Worm (Caenorhabditis elegans): ENCODE measurements around the gene C37C3.9.

C37C3.9 gene

DNA sequence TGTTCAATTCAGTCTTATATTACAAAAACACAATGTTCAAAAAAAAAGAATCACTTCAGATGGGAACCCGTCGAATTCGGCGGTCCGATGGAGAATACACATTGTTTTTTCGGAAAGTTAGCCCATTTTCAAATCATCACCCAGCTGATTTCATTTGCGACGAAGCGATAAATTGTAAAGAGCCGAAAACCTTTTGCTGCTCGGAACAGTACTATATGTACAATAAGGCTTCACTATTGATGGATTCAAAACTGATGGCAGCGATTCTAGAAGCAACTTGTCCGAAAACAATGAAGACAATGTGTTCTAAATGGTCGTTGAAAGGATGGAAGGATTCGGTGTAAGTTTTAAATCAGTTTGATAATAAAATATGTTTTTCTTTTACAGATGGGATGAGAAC, 3.4 kb upstream of the C37C3.9 start, which contains the start of gene C37C3.1 (continued):
- no peak for TF ChIP-seq lin-29 (GFP tag; IDR thresholded peaks at IDR 0.05)

DNA sequence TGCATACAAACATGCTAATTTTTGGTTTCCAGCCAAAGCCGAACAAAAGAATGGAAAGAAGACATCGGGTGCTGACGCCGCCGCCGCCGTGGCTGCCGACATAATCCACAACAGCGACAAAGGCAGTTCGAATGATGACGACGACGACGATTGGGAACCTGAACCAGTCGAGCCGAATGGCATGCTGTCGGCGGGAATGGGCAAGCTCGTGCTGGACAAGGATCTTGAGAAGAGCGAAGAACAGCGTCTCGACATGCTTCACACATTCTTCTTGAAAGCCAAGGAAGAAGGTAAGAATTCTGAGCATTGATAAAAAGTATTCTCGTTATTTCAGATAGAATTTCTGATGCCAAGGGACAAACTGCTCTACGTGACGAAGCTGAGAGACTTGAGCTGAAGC, 2.1 kb upstream of the C37C3.9 start:
- TF ChIP-seq dmd-9 (GFP tag; IDR thresholded peaks at IDR 0.05) (no peak), set-16 (GFP tag; IDR thresholded peaks at IDR 0.05) (peak; percentile 38; the same call in 1 of the 2 replicates)

DNA sequence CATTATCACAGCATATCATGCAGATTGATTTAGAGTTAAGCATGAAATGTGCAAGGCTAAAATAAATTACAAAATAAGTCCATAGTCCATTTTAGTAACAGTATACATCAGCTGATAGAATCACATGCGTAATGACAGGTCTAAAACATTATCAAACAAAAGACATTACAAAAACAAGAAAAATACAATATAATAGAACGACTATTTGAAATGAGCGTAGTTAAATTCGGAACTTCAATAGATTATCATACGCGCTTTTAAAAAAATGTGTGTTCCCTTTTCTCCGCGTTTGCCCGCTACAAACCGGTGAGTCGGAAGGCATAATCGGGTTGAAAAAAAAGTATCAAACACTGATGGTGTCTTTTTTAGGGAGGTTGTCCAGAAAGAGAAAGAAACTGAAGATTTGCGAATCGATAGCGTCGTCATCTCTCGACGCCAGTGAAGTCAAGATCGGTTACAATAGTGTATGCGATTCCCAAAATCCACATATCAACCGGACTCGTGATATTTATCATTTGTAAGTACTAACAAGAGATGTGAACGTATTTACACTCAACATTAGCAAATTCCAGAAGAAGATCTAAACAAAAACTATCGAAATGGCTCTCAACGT, 988 bp upstream of the C37C3.9 start, which contains the start of gene C37C3.2:
TSS of gene C37C3.2 (plus strand) at position 563 of the 613 bp plus-strand sequence.
- TF ChIP-seq jun-1 (tag; optimal IDR thresholded peaks at IDR 0.05) = no peak
- peak; percentile 61 for TF ChIP-seq aha-1 (tag)
- TF ChIP-seq arid-1 (GFP tag; conservative IDR thresholded peaks at IDR 0.05) = 0 out of 2 replicates have a peak, but pooled peaks have one; percentile 15
- no peak for TF ChIP-seq zip-11 (GFP tag; IDR thresholded peaks at IDR 0.05)
- TF ChIP-seq daf-16 (GFP tag; optimal IDR thresholded peaks at IDR 0.05) = no peak
- peak; percentile 8 for TF ChIP-seq daf-16 (tag; optimal IDR thresholded peaks at IDR 0.05)
- TF ChIP-seq hlh-30 (tag; optimal IDR thresholded peaks at IDR 0.05; ENCODE audit: insufficient read depth) = peak; percentile 8
- TF ChIP-seq F44E2.7 (GFP tag; IDR thresholded peaks at IDR 0.05) = 0 out of 2 replicates have a peak, but pooled peaks have one; percentile 54
- TF ChIP-seq T20F7.1 (GFP tag; optimal IDR thresholded peaks at IDR 0.05) = peak; percentile 34
- peak; percentile 3; the same call in 1 of the 2 replicates for TF ChIP-seq lin-38 (GFP tag; IDR thresholded peaks at IDR 0.05)
- peak; percentile 2 for TF ChIP-seq spr-1 (tag; optimal IDR thresholded peaks at IDR 0.05)
- TF ChIP-seq duxl-1 (tag; optimal IDR thresholded peaks at IDR 0.05; ENCODE audit: poor library complexity) = peak; percentile 19
- peak; percentile 51 for TF ChIP-seq nhr-77 (tag; optimal IDR thresholded peaks at IDR 0.05)
- TF ChIP-seq madf-5 (GFP tag; IDR thresholded peaks at IDR 0.05) = no peak

DNA sequence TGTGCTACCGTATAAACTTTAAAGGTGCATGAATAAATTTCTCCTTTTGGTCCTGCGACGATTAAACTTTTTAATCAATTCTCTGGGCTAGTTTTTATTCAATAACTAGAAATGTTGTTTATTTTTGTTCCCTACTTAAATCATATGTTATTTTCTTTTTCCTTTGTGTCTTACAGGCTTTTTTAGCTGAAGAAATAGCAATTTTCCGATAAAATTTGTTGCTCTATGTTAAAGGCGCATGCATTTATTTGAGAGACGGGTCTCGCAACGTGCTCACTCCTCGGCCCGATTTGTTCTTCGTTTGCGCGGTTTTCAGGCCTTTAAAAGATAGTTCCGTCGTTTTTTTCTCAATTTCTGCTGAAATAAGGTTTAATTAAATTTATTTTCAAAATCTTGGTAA, 600 bp downstream of the C37C3.9 start:
- TF ChIP-seq nhr-6 (tag; optimal IDR thresholded peaks at IDR 0.05) = peak; percentile 52
- peak in 1 of 2 experiments; percentile 27 for TF ChIP-seq lsy-2 (tag; optimal IDR thresholded peaks at IDR 0.05)
- TF ChIP-seq T26A8.4 (GFP tag; IDR thresholded peaks at IDR 0.05) = no peak
- TF ChIP-seq daf-16 (GFP tag; optimal IDR thresholded peaks at IDR 0.05) = no peak
- TF ChIP-seq daf-16 (tag; optimal IDR thresholded peaks at IDR 0.05) = peak; percentile 25
- TF ChIP-seq mes-2 (tag; optimal IDR thresholded peaks at IDR 0.05; ENCODE audit: poor library complexity, severe bottlenecking) = peak; percentile 24
- 0 out of 2 replicates have a peak, but pooled peaks have one; percentile 22 for TF ChIP-seq lin-38 (GFP tag; IDR thresholded peaks at IDR 0.05)
- TF ChIP-seq hmg-1.1 (GFP tag; IDR thresholded peaks at IDR 0.05) = 0 out of 2 replicates have a peak, but pooled peaks have one; percentile 34
- no peak for TF ChIP-seq Y105C5A.15 (GFP tag; IDR thresholded peaks at IDR 0.05)

DNA sequence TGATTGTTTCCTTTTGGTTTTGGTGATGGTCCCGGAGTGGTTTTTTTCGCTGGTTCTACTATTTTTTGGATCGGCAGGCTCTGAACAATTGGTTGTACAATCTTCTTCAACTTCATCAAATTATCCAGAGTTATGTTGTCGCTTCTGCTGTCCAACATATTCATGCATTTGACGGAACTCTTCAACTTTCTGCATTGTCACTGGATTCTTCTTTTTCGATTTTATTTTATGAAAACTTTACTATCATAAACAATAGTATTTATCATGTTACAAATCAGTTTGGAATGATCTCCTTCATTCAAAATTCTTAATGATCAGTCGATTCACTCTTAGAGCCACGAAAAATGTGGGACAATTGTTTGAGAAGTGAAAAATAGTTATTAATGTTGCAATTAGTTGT, 2.4 kb downstream of the C37C3.9 start:
- TF ChIP-seq F49E8.2 (tag; optimal IDR thresholded peaks at IDR 0.05; ENCODE audit: borderline replicate concordance) (peak; percentile 9), lin-38 (GFP tag; IDR thresholded peaks at IDR 0.05) (peak; percentile 36; the same call in 1 of the 2 replicates), saeg-2 (GFP tag; IDR thresholded peaks at IDR 0.05) (no peak), aha-1 (tag) (peak; percentile 84)

DNA sequence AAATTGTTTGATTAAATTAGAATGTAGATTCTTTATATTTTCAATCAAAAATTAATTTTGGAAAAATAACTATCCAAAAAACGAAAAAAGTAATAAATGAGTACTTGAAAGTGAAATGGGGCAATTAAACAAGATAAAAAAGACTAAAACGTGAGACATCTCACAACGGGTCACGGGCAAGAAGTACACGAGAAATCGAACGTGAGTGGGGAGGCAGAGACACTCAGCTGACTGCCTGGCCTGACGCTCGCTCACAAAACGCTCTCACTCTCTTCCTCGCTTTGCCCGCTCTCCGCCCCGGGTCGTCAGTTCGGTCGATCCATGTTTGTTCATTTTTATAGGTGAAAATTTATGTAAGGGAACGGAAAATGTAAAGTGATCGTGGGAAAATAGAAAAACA, 6.2 kb downstream of the C37C3.9 start:
- peak; percentile 57 for TF ChIP-seq hmg-1.1 (GFP tag; IDR thresholded peaks at IDR 0.05)
- no peak for TF ChIP-seq zag-1 (tag; optimal IDR thresholded peaks at IDR 0.05)
- peak; percentile 74 for TF ChIP-seq mxl-3 (GFP tag; optimal IDR thresholded peaks at IDR 0.05)
- no peak for TF ChIP-seq spr-3 (GFP tag; optimal IDR thresholded peaks at IDR 0.05)
- TF ChIP-seq aly-2 (tag; optimal IDR thresholded peaks at IDR 0.05) = no peak
- no peak for TF ChIP-seq dmd-9 (GFP tag; IDR thresholded peaks at IDR 0.05)
- TF ChIP-seq nhr-77 (tag; optimal IDR thresholded peaks at IDR 0.05) = peak; percentile 29
- TF ChIP-seq unc-62 (GFP tag; optimal IDR thresholded peaks at IDR 0.05 in 1 of 2) = no peak
- no peak for TF ChIP-seq unc-62 (tag; optimal IDR thresholded peaks at IDR 0.05)
- TF ChIP-seq unc-39 (tag; optimal IDR thresholded peaks at IDR 0.05) = no peak
- TF ChIP-seq set-16 (GFP tag; IDR thresholded peaks at IDR 0.05) = peak; percentile 69
- TF ChIP-seq gei-8 (GFP tag; optimal IDR thresholded peaks at IDR 0.05) = no peak
- TF ChIP-seq zfp-2 (tag; optimal IDR thresholded peaks at IDR 0.05) = no peak
- TF ChIP-seq lin-15B (tag; optimal IDR thresholded peaks at IDR 0.05) = no peak
- no peak for TF ChIP-seq daf-19 (GFP tag; conservative IDR thresholded peaks at IDR 0.05)
- TF ChIP-seq lin-1 (GFP tag; IDR thresholded peaks at IDR 0.05) = no peak
- TF ChIP-seq nhr-111 (GFP tag; optimal IDR thresholded peaks at IDR 0.05) = no peak
- peak; percentile 26 for TF ChIP-seq mep-1 (tag; optimal IDR thresholded peaks at IDR 0.05)
- no peak for TF ChIP-seq nhr-42 (GFP tag; IDR thresholded peaks at IDR 0.05)
- no peak for TF ChIP-seq nhr-11 (tag; optimal IDR thresholded peaks at IDR 0.05)

Measured in whole organism, L4 larva.